Worm (Caenorhabditis elegans) whole organism, young adult: ENCODE data around the gene med-2.

Experiments
- D2030.7 ChIP-seq: fragments of 200-800 bp; sonication (Bioruptor generic); IDR thresholded peaks from 2 replicates; pipeline ENCODE4 v1.3.6; 2022; ENCODE audit warnings: missing genetic modification reagents, missing genetic modification characterization, missing compliant biosample characterization
- F23B12.7 ChIP-seq: sonication (generic microtip); optimal IDR thresholded peaks from 2 replicates; lab custom pipeline; 2017; ENCODE audit warnings: missing genetic modification characterization, mild to moderate bottlenecking, missing compliant biosample characterization, antibody characterized with exemption, moderate library complexity; ENCODE audit not compliant: insufficient read depth
- F33H1.4 ChIP-seq: fragments of 200-800 bp; sonication (Bioruptor generic); IDR thresholded peaks from 2 replicates; pipeline ENCODE4 v1.3.6; 2022; ENCODE audit warnings: missing genetic modification reagents, missing genetic modification characterization, missing compliant biosample characterization
- K11D2.4 ChIP-seq: fragments of 200-800 bp; sonication (Bioruptor generic); IDR thresholded peaks from 2 replicates; pipeline ENCODE4 v1.3.6; 2022; ENCODE audit warnings: missing genetic modification reagents, missing genetic modification characterization, missing compliant biosample characterization
- K12H6.12 ChIP-seq: fragments of 200-800 bp; sonication (Bioruptor generic); optimal IDR thresholded peaks from 2 replicates; lab custom pipeline; 2018; ENCODE audit warnings: mild to moderate bottlenecking, missing genetic modification characterization, missing compliant biosample characterization
- T07F8.4 ChIP-seq: sonication (generic microtip); optimal IDR thresholded peaks from 2 replicates; lab custom pipeline; 2016; ENCODE audit warnings: mild to moderate bottlenecking, missing genetic modification characterization, moderate library complexity, missing compliant biosample characterization
- Y53G8AR.9 ChIP-seq: fragments of 200-800 bp; sonication (Bioruptor generic); conservative IDR thresholded peaks from 2 replicates; pipeline ENCODE4 v1.3.6; 2022; ENCODE audit warnings: missing genetic modification reagents, missing genetic modification characterization, missing compliant biosample characterization
- Y67H2A.10 ChIP-seq: fragments of 200-800 bp; sonication (Bioruptor generic); conservative IDR thresholded peaks from 2 replicates; pipeline ENCODE4 v1.3.6; 2022; ENCODE audit warnings: missing genetic modification reagents, missing genetic modification characterization, missing compliant biosample characterization
- Y79H2A.3 ChIP-seq: fragments of 200-800 bp; sonication (Bioruptor generic); conservative IDR thresholded peaks from 2 replicates; pipeline ENCODE4 v1.3.6; 2022; ENCODE audit warnings: missing genetic modification reagents, missing genetic modification characterization, missing compliant biosample characterization
- akir-1 ChIP-seq: fragments of 200-800 bp; sonication (Bioruptor generic); optimal IDR thresholded peaks from 2 replicates; lab custom pipeline; 2018; ENCODE audit warnings: mild to moderate bottlenecking, missing genetic modification characterization, moderate library complexity, missing compliant biosample characterization
- cebp-1 ChIP-seq, 2 experiments: fragments of 200-800 bp in 1 of 2; sonication (Bioruptor generic) in 1 of 2; sonication (generic microtip) in 1 of 2; IDR thresholded peaks in 1 of 2; optimal IDR thresholded peaks in 1 of 2; 2 replicates each; pipeline versions ENCODE4 v1.3.6 to Lab custom; 2017 to 2022; ENCODE audit warnings: missing compliant biosample characterization in 2 of 2, missing genetic modification characterization in 2 of 2, mild to moderate bottlenecking in 1 of 2, missing genetic modification reagents in 1 of 2, moderate library complexity in 1 of 2
- ceh-91 ChIP-seq: fragments of 200-800 bp; sonication (Bioruptor generic); IDR thresholded peaks from 2 replicates; pipeline ENCODE4 v1.3.6; 2022; ENCODE audit warnings: missing genetic modification reagents, missing genetic modification characterization, missing compliant biosample characterization
- die-1 ChIP-seq: sonication (generic microtip); optimal IDR thresholded peaks from 2 replicates; lab custom pipeline; 2016; ENCODE audit warnings: missing genotype, mild to moderate bottlenecking, missing genetic modification characterization, missing compliant biosample characterization
- egl-44 ChIP-seq: fragments of 200-800 bp; sonication (Bioruptor generic); IDR thresholded peaks from 2 replicates; pipeline ENCODE4 v1.3.6; 2022; ENCODE audit warnings: missing genetic modification reagents, missing genetic modification characterization, missing compliant biosample characterization
- ekl-4 ChIP-seq: fragments of 200-800 bp; sonication (Bioruptor generic); IDR thresholded peaks from 2 replicates; pipeline ENCODE4 v1.3.6; 2022; ENCODE audit warnings: missing genetic modification reagents, missing genetic modification characterization, missing compliant biosample characterization
- hlh-26 ChIP-seq: fragments of 200-800 bp; sonication (Bioruptor generic); conservative IDR thresholded peaks from 2 replicates; pipeline ENCODE4 v1.3.6; 2022; ENCODE audit warnings: missing genetic modification reagents, missing genetic modification characterization, missing compliant biosample characterization
- hmg-1.2 ChIP-seq: fragments of 200-800 bp; sonication (Bioruptor generic); IDR thresholded peaks from 2 replicates; pipeline ENCODE4 v1.3.6; 2022; ENCODE audit warnings: missing genetic modification reagents, missing genetic modification characterization, missing compliant biosample characterization
- hmg-20 ChIP-seq: fragments of 200-800 bp; sonication (Bioruptor generic); IDR thresholded peaks from 2 replicates; pipeline ENCODE4 v1.3.6; 2022; ENCODE audit warnings: missing genetic modification reagents, missing genetic modification characterization, missing compliant biosample characterization
- let-607 ChIP-seq, 2 experiments: fragments of 200-800 bp in 1 of 2; sonication (Bioruptor generic) in 1 of 2; sonication (generic microtip) in 1 of 2; optimal IDR thresholded peaks; 2 replicates each; lab custom pipeline; 2016 to 2018; ENCODE audit warnings: mild to moderate bottlenecking in 2 of 2, missing compliant biosample characterization in 2 of 2, missing genetic modification characterization in 2 of 2, moderate library complexity in 2 of 2, missing genotype in 1 of 2
- lin-35 ChIP-seq, 3 experiments: fragments of 150-350 bp in 2 of 3; sonication (generic microtip) in 1 of 3; optimal IDR thresholded peaks; 2 replicates each; lab custom pipeline; 2014 to 2018; ENCODE audit warnings: missing biosample characterization in 3 of 3, missing genetic modification characterization in 3 of 3, missing genetic modification reagents in 3 of 3
- lin-40 ChIP-seq: sonication (generic microtip); optimal IDR thresholded peaks from 2 replicates; lab custom pipeline; 2016; ENCODE audit warnings: missing genetic modification characterization, mild to moderate bottlenecking, missing compliant biosample characterization, missing genotype, missing genetic modification reagents
- lin-54 ChIP-seq: fragments of 200-800 bp; sonication (Bioruptor generic); optimal IDR thresholded peaks from 2 replicates; lab custom pipeline; 2018; ENCODE audit warnings: mild to moderate bottlenecking, missing genetic modification characterization, missing compliant biosample characterization
- nfya-1 ChIP-seq: sonication (generic microtip); optimal IDR thresholded peaks from 2 replicates; lab custom pipeline; 2017; ENCODE audit warnings: antibody characterized with exemption, missing compliant biosample characterization, missing genetic modification characterization, borderline replicate concordance; ENCODE audit not compliant: insufficient read depth
- rcor-1 ChIP-seq: fragments of 200-800 bp; sonication (Bioruptor generic); IDR thresholded peaks from 2 replicates; pipeline ENCODE4 v1.3.6; 2022; ENCODE audit warnings: missing genetic modification reagents, missing genetic modification characterization, missing compliant biosample characterization
- repo-1 ChIP-seq: sonication (generic microtip); optimal IDR thresholded peaks from 2 replicates; lab custom pipeline; 2017; ENCODE audit warnings: mild to moderate bottlenecking, missing genetic modification characterization, missing compliant biosample characterization
- snpc-3.4 ChIP-seq: sonication (generic microtip); optimal IDR thresholded peaks from 2 replicates; lab custom pipeline; 2017; ENCODE audit warnings: missing genetic modification characterization, mild to moderate bottlenecking, missing compliant biosample characterization, antibody characterized with exemption, moderate library complexity, missing genotype, missing genetic modification reagents
- somi-1 ChIP-seq: fragments of 200-800 bp; sonication (Bioruptor generic); optimal IDR thresholded peaks from 2 replicates; lab custom pipeline; 2018; ENCODE audit warnings: mild to moderate bottlenecking, missing genetic modification characterization, missing compliant biosample characterization
- tbp1 ChIP-seq: fragments of 200-800 bp; sonication (Bioruptor generic); optimal IDR thresholded peaks from 2 replicates; lab custom pipeline; 2018; ENCODE audit warnings: mild to moderate bottlenecking, missing genetic modification characterization, missing compliant biosample characterization
- ztf-25 ChIP-seq: fragments of 200-800 bp; sonication (Bioruptor generic); IDR thresholded peaks from 2 replicates; pipeline ENCODE4 v1.3.6; 2022; ENCODE audit warnings: missing genetic modification reagents, missing genetic modification characterization, missing compliant biosample characterization
- ztf-26 ChIP-seq: sonication (generic microtip); optimal IDR thresholded peaks from 2 replicates; lab custom pipeline; 2017; ENCODE audit warnings: missing genetic modification characterization, missing compliant biosample characterization
- ztf-3 ChIP-seq: fragments of 200-800 bp; sonication (Bioruptor generic); optimal IDR thresholded peaks from 2 replicates; lab custom pipeline; 2018; ENCODE audit warnings: mild to moderate bottlenecking, missing genetic modification characterization, missing compliant biosample characterization

The med-2 gene

DNA sequence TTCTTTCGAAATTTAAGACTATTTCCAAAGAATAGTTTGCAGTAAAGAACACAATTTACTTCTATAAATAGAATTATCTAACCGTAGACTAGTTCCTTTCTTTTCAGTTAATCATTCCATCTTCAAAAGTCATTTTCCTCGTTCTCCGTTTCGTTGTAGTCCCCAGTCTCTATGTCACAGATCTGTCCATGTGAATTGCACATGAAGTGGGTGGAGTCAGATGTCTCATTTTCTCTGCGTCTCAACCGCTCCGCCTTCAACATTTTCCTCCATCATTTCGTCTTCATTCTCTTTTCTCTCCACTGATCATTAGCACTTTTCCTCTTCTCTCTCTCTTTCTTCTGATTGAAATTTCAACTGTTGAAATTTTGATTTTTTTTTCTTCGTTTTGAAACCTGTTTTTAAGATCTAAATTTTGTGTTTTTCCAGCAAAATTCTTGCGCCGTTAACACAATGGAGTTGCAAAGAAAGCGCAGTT lies 13.3 kb downstream of the med-2 start, which contains the start of gene T07E3.4 (continued):
- TF ChIP-seq die-1 (tag; lab: Kevin White, UChicago): peak; percentile 0
- TF ChIP-seq egl-44 (GFP tag; lab: Robert Waterston, UW): no peak
- TF ChIP-seq Y79H2A.3 (GFP tag; lab: Robert Waterston, UW): no peak
- no peak for TF ChIP-seq ztf-3 (GFP tag; lab: Kevin White, UChicago)
- no peak for TF ChIP-seq hmg-20 (GFP tag; lab: Robert Waterston, UW)
- TF ChIP-seq lin-35 (GFP tag; optimal IDR thresholded peaks at IDR 0.05; lab: Kevin White, UChicago): peak in 1 of 3 experiments; percentile 41
- TF ChIP-seq hmg-1.2 (GFP tag; lab: Robert Waterston, UW): peak; percentile 78
- TF ChIP-seq let-607 (tag; optimal IDR thresholded peaks at IDR 0.05; lab: Kevin White, UChicago): no peak
- TF ChIP-seq somi-1 (GFP tag; lab: Kevin White, UChicago): peak; percentile 78
- no peak for TF ChIP-seq lin-54 (GFP tag; lab: Kevin White, UChicago)
- TF ChIP-seq T07F8.4: no peak
- TF ChIP-seq nfya-1 (tag; lab: Kevin White, UChicago): no peak
- no peak for TF ChIP-seq D2030.7 (GFP tag; lab: Robert Waterston, UW)
- no peak for TF ChIP-seq akir-1
- TF ChIP-seq ceh-91 (GFP tag; lab: Robert Waterston, UW): no peak
- TF ChIP-seq K12H6.12: peak; percentile 28
- no peak for TF ChIP-seq hlh-26 (GFP tag; lab: Robert Waterston, UW)
- no peak for TF ChIP-seq ekl-4 (GFP tag; lab: Robert Waterston, UW)
- no peak for TF ChIP-seq snpc-3.4 (tag; lab: Kevin White, UChicago)

DNA sequence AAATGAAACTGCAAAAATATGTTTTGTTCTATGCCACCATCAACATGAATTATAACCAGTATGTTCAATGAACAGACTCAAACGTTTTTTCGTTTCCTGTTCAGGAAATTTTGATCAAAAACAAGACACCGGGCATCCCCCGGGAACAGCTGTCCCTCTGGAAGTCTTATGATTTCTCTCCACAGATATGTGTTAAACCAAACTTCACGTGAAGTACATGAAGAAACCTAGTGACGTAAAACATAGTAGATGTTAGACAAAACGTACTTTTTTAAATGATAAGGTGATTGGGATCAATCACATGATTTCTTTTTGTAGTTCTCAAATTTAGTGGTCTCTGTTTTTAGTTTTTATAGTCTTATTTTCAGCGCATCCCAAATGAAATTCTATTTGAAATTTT lies 14.2 kb downstream of the med-2 start:
- TF ChIP-seq F23B12.7 (tag; lab: Kevin White, UChicago): no peak
- no peak for TF ChIP-seq F33H1.4 (GFP tag; lab: Robert Waterston, UW)
- 0 out of 2 replicates have a peak, but pooled peaks have one; percentile 8 for TF ChIP-seq Y53G8AR.9
- peak; percentile 13 for TF ChIP-seq lin-40 (tag; lab: Kevin White, UChicago)
- peak; percentile 7 for TF ChIP-seq tbp1
- peak; percentile 43 for TF ChIP-seq ztf-26 (tag; lab: Kevin White, UChicago)
- peak; percentile 60 for TF ChIP-seq somi-1 (GFP tag; lab: Kevin White, UChicago)
- TF ChIP-seq cebp-1 (GFP tag; IDR thresholded peaks at IDR 0.05; lab: Robert Waterston, UW): no peak
- TF ChIP-seq cebp-1 (tag; optimal IDR thresholded peaks at IDR 0.05; lab: Kevin White, UChicago): peak; percentile 15
- TF ChIP-seq K11D2.4 (GFP tag; lab: Robert Waterston, UW): peak; percentile 33; the same call in 1 of the 2 replicates
- TF ChIP-seq ztf-25 (GFP tag; lab: Robert Waterston, UW): no peak
- no peak for TF ChIP-seq Y67H2A.10

DNA sequence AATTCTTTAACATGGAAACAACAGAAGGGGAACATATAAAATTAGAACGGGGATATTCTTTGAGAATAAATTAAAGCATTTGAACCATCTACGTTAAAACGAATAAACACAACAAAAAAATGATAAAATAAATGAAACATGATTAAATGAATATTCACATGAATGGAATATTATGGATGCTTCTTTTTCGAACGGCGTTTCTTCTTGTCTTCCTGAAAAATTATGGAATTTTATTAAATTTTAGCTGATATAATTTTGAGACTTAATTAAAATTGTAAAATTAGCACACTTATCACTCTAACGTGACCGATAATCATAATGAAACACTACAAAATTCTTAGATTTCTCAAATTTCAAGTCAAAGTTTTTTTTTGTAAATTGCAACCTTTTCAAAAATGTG lies 16.3 kb downstream of the med-2 start:
- TF ChIP-seq repo-1 (tag; lab: Kevin White, UChicago): peak; percentile 36
- no peak for TF ChIP-seq rcor-1 (GFP tag; lab: Robert Waterston, UW)
